Worm (Caenorhabditis elegans): ENCODE results near the gene K08F8.7.

K08F8.7 gene

ce11 chrII:8747246-8747938 lies 7.8 kb downstream of the K08F8.7 start (continued):
- TF ChIP-seq F44E2.7 (GFP tag; IDR thresholded peaks at IDR 0.05) (peak; percentile 54; the same call in 1 of the 2 replicates), hlh-30 (tag; optimal IDR thresholded peaks at IDR 0.05; ENCODE audit: insufficient read depth) (peak; percentile 9), daf-16 (GFP tag; optimal IDR thresholded peaks at IDR 0.05) (peak in 1 of 2 experiments; percentile 11), daf-16 (tag; optimal IDR thresholded peaks at IDR 0.05) (peak; percentile 74), Y5F2A.4 (GFP tag; optimal IDR thresholded peaks at IDR 0.05) (peak; percentile 42), lin-39 (tag; optimal IDR thresholded peaks at IDR 0.05) (no peak), ceh-82 (tag; optimal IDR thresholded peaks at IDR 0.05) (no peak), lim-7 (GFP tag; IDR thresholded peaks at IDR 0.05) (peak; percentile 60; the same call in 1 of the 2 replicates), nhr-25 (tag; optimal IDR thresholded peaks at IDR 0.05; ENCODE audit: borderline replicate concordance, insufficient read depth) (peak; percentile 67), hmg-1.1 (GFP tag; IDR thresholded peaks at IDR 0.05) (peak; percentile 41), fos-1 (tag; optimal IDR thresholded peaks at IDR 0.05) (peak; percentile 20), lin-13 (GFP tag; optimal IDR thresholded peaks at IDR 0.05) (no peak), nhr-111 (GFP tag; optimal IDR thresholded peaks at IDR 0.05) (peak; percentile 41), unc-62 (GFP tag; optimal IDR thresholded peaks at IDR 0.05 in 1 of 2) (no peak), unc-62 (tag; optimal IDR thresholded peaks at IDR 0.05) (no peak), daf-12 (tag; optimal IDR thresholded peaks at IDR 0.05) (no peak), mep-1 (tag; optimal IDR thresholded peaks at IDR 0.05) (peak; percentile 80), daf-19 (GFP tag; conservative IDR thresholded peaks at IDR 0.05) (no peak), snpc-4 (tag; optimal IDR thresholded peaks at IDR 0.05) (no peak), nhr-10 (tag; optimal IDR thresholded peaks at IDR 0.05) (peak; percentile 65)

ce11 chrII:8746298-8746775 lies 8.8 kb downstream of the K08F8.7 start:
- TF ChIP-seq daf-16 (GFP tag; optimal IDR thresholded peaks at IDR 0.05) (no peak), daf-16 (tag; optimal IDR thresholded peaks at IDR 0.05) (peak; percentile 7), ceh-20 (GFP tag; IDR thresholded peaks at IDR 0.05) (peak; percentile 64; the same call in 1 of the 2 replicates), mxl-2 (GFP tag; conservative IDR thresholded peaks at IDR 0.05) (peak; percentile 68), D1046.2 (GFP tag; IDR thresholded peaks at IDR 0.05) (peak; percentile 28; the same call in 1 of the 2 replicates), madf-9 (GFP tag; conservative IDR thresholded peaks at IDR 0.05) (no peak; the same call in 1 of the 2 replicates), dmd-6 (GFP tag; IDR thresholded peaks at IDR 0.05) (peak; percentile 10; the same call in 1 of the 2 replicates), fkh-10 (GFP tag; optimal IDR thresholded peaks at IDR 0.05) (no peak), snpc-1.2 (GFP tag; IDR thresholded peaks at IDR 0.05) (peak; percentile 52; the same call in 1 of the 2 replicates), hif-1 (tag; optimal IDR thresholded peaks at IDR 0.05) (peak in 1 of 2 experiments; percentile 13), arid-1 (GFP tag; conservative IDR thresholded peaks at IDR 0.05) (0 out of 2 replicates have a peak, but pooled peaks have one; percentile 37), F49E8.2 (tag; optimal IDR thresholded peaks at IDR 0.05; ENCODE audit: borderline replicate concordance) (no peak), nhr-111 (GFP tag; optimal IDR thresholded peaks at IDR 0.05) (peak; percentile 77), skn-1 (tag; optimal IDR thresholded peaks at IDR 0.05) (no peak), ZK337.2 (GFP tag; IDR thresholded peaks at IDR 0.05) (0 out of 2 replicates have a peak, but pooled peaks have one; percentile 1), gei-8 (GFP tag; optimal IDR thresholded peaks at IDR 0.05) (no peak), T20F7.1 (GFP tag; optimal IDR thresholded peaks at IDR 0.05) (peak; percentile 35), hmg-1.1 (GFP tag; IDR thresholded peaks at IDR 0.05) (no peak), lin-38 (GFP tag; IDR thresholded peaks at IDR 0.05) (0 out of 2 replicates have a peak, but pooled peaks have one; percentile 4), egl-43 (GFP tag; IDR thresholded peaks at IDR 0.05) (0 out of 2 replicates have a peak, but pooled peaks have one; percentile 11), mes-2 (tag; optimal IDR thresholded peaks at IDR 0.05; ENCODE audit: poor library complexity, severe bottlenecking) (peak; percentile 32), Y105C5A.15 (GFP tag; IDR thresholded peaks at IDR 0.05) (peak; percentile 74; the same call in 1 of the 2 replicates), ama-1 (optimal IDR thresholded peaks at IDR 0.05) (peak; percentile 96), aly-2 (tag; optimal IDR thresholded peaks at IDR 0.05) (no peak), madf-5 (GFP tag; IDR thresholded peaks at IDR 0.05) (peak in 1 of 2 experiments; percentile 63; a peak in 1 of 4 replicates), zfp-3 (GFP tag; conservative IDR thresholded peaks at IDR 0.05) (peak; percentile 79; the same call in 1 of the 2 replicates), ctbp-1 (GFP tag; IDR thresholded peaks at IDR 0.05) (no peak), ceh-28 (tag; optimal IDR thresholded peaks at IDR 0.05) (no peak), aha-1 (tag) (peak; percentile 55), tra-1 (GFP tag; IDR thresholded peaks at IDR 0.05) (peak; percentile 17; the same call in 1 of the 2 replicates), F37D6.2 (tag; optimal IDR thresholded peaks at IDR 0.05) (no peak), sdz-12 (GFP tag; optimal IDR thresholded peaks at IDR 0.05) (peak; percentile 74)

Data from whole organism, L4 larva.